Fruit fly (Drosophila melanogaster) Kc167 (cell line): Measurements from ENCODE around the gene CG15579.

Experiments
- Myc ChIP-seq: fragments of >200 bp; optimal IDR thresholded peaks from 2 replicates; lab custom pipeline; 2017; ENCODE audit warnings: missing external identifiers
- psq ChIP-seq: fragments of >200 bp; optimal IDR thresholded peaks from 2 replicates; lab custom pipeline; 2017; ENCODE audit warnings: missing external identifiers

dm6 chrX:4302246-4302645 is 9.4 kb downstream of the CG15579 start, which contains the start of gene CG12692:
- TF ChIP-seq Myc (lab: Kevin White, UChicago) (no peak), psq (no peak)
